Worm (Caenorhabditis elegans): ENCODE data around the gene R08C7.4.
A peak's percentile ranks its signal among the peaks of the same experiment; 100 is the strongest.

DNA sequence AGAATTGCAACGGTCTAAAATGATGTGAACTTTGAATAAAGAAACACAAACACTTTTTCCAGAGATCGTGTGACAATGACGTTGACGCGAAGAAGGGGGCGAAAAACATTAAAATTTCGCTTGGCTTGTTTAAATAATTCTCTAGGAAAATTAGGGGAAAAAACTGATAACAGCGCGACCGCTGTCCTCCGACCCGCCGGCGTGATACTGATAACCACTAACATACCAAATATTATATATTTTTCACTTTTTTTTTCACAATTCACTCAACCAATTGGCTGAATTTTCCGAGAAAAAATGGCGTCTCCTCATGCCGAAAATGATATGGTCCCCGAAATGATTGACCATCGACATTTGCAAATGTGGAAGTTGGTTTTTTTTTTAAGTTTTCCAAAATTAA, 15.0 kb downstream of the R08C7.4 start:
- TF ChIP-seq nhr-77 (tag; optimal IDR thresholded peaks at IDR 0.05) (peak; percentile 77), nhr-11 (tag; optimal IDR thresholded peaks at IDR 0.05) (no peak), fkh-10 (GFP tag; optimal IDR thresholded peaks at IDR 0.05) (no peak), zag-1 (tag; optimal IDR thresholded peaks at IDR 0.05) (no peak)

All from whole organism, L4 larva.